Worm (Caenorhabditis elegans): ENCODE measurements around the gene M03A8.3.

Gene M03A8.3

ce11 chrX:6840670-6841308 is 40.9 kb downstream of the M03A8.3 start, which contains the start of the genes glr-6 and asg-2:
TSS of gene glr-6 (minus strand) at chrX:6840720.
TSS of gene asg-2 (plus strand) at chrX:6841258.
- TF ChIP-seq ztf-11 (tag; optimal IDR thresholded peaks at IDR 0.05), result peak in 1 of 2 experiments; percentile 25
- peak; percentile 66 for TF ChIP-seq hpl-2 (GFP tag; optimal IDR thresholded peaks at IDR 0.05)
- peak; percentile 43 for TF ChIP-seq irx-1 (tag; optimal IDR thresholded peaks at IDR 0.05)
- no peak for TF ChIP-seq zag-1 (tag; optimal IDR thresholded peaks at IDR 0.05)
- peak; percentile 64 for TF ChIP-seq dsc-1 (tag; optimal IDR thresholded peaks at IDR 0.05)
- TF ChIP-seq nhr-19 (GFP tag; conservative IDR thresholded peaks at IDR 0.05), result peak; percentile 82
- no peak for TF ChIP-seq pag-3 (tag; optimal IDR thresholded peaks at IDR 0.05; ENCODE audit: borderline replicate concordance, insufficient read depth)
- TF ChIP-seq C34B4.2 (tag; optimal IDR thresholded peaks at IDR 0.05), result no peak
- no peak for TF ChIP-seq mab-9 (GFP tag; IDR thresholded peaks at IDR 0.05)
- TF ChIP-seq lin-35 (GFP tag; optimal IDR thresholded peaks at IDR 0.05), result peak; percentile 63 to 89
- no peak for TF ChIP-seq vab-15 (tag; optimal IDR thresholded peaks at IDR 0.05)
- no peak for TF ChIP-seq nhr-28 (tag; optimal IDR thresholded peaks at IDR 0.05)
- TF ChIP-seq aha-1 (tag; optimal IDR thresholded peaks at IDR 0.05), result no peak
- peak; percentile 89 for TF ChIP-seq lin-14 (GFP tag; optimal IDR thresholded peaks at IDR 0.05)
- TF ChIP-seq unc-86 (tag; optimal IDR thresholded peaks at IDR 0.05), result peak; percentile 44
- TF ChIP-seq lin-15B (tag; optimal IDR thresholded peaks at IDR 0.05), result peak; percentile 86
- no peak for TF ChIP-seq ceh-63 (GFP tag; optimal IDR thresholded peaks at IDR 0.05)
- no peak for TF ChIP-seq zip-4 (GFP tag; optimal IDR thresholded peaks at IDR 0.05)
- TF ChIP-seq nhr-12 (tag; optimal IDR thresholded peaks at IDR 0.05), result no peak
- peak; percentile 77 for TF ChIP-seq fkh-8 (tag; optimal IDR thresholded peaks at IDR 0.05)
- no peak for TF ChIP-seq hlh-17 (GFP tag; optimal IDR thresholded peaks at IDR 0.05; ENCODE audit: borderline replicate concordance)
- TF ChIP-seq mep-1 (tag; optimal IDR thresholded peaks at IDR 0.05), result peak; percentile 91
- TF ChIP-seq snu-23 (GFP tag; optimal IDR thresholded peaks at IDR 0.05), result peak; percentile 87
- peak; percentile 78 for TF ChIP-seq tbx-2 (tag; optimal IDR thresholded peaks at IDR 0.05)
- TF ChIP-seq nhr-84 (tag; optimal IDR thresholded peaks at IDR 0.05), result no peak
- peak; percentile 58 for TF ChIP-seq jun-1 (tag; optimal IDR thresholded peaks at IDR 0.05)
- TF ChIP-seq nhr-47 (tag; optimal IDR thresholded peaks at IDR 0.05), result peak; percentile 84
- TF ChIP-seq ces-1 (GFP tag; optimal IDR thresholded peaks at IDR 0.05), result no peak
- peak; percentile 21 for TF ChIP-seq sox-4 (tag; optimal IDR thresholded peaks at IDR 0.05)
- peak in 1 of 2 experiments; percentile 3 for TF ChIP-seq egl-27 (tag; optimal IDR thresholded peaks at IDR 0.05)
- peak; percentile 93 for TF ChIP-seq xbp-1 (tag; optimal IDR thresholded peaks at IDR 0.05)
- peak; percentile 88 for TF ChIP-seq nhr-85 (tag)
- peak; percentile 79 to 92 for TF ChIP-seq lsy-2 (tag; optimal IDR thresholded peaks at IDR 0.05)
- TF ChIP-seq dpl-1 (GFP tag; optimal IDR thresholded peaks at IDR 0.05), result peak; percentile 67 to 79 (median 75)
- peak; percentile 10 for TF ChIP-seq ztf-4 (tag; optimal IDR thresholded peaks at IDR 0.05)
- peak; percentile 40 for TF ChIP-seq grh-1 (GFP tag; IDR thresholded peaks at IDR 0.05)
- TF ChIP-seq nhr-76 (tag; optimal IDR thresholded peaks at IDR 0.05), result no peak
- TF ChIP-seq lir-3 (tag; optimal IDR thresholded peaks at IDR 0.05; ENCODE audit: poor library complexity), result peak; percentile 40
- peak; percentile 83 for TF ChIP-seq swsn-7 (tag; optimal IDR thresholded peaks at IDR 0.05)
- TF ChIP-seq nhr-20 (tag; optimal IDR thresholded peaks at IDR 0.05), result peak; percentile 86
- peak; percentile 81 for TF ChIP-seq fos-1 (tag; optimal IDR thresholded peaks at IDR 0.05)
- TF ChIP-seq C04F5.9 (tag; optimal IDR thresholded peaks at IDR 0.05), result no peak
- peak in 1 of 2 experiments; percentile 84 for TF ChIP-seq mdl-1 (tag; optimal IDR thresholded peaks at IDR 0.05)
- TF ChIP-seq skn-1 (tag; optimal IDR thresholded peaks at IDR 0.05), result peak; percentile 60
- no peak for TF ChIP-seq unc-30 (tag; optimal IDR thresholded peaks at IDR 0.05)
- peak; percentile 12 for TF ChIP-seq fkh-10 (GFP tag; optimal IDR thresholded peaks at IDR 0.05)
- peak; percentile 37 for TF ChIP-seq F16B12.6 (tag; optimal IDR thresholded peaks at IDR 0.05)
- peak; percentile 72 for TF ChIP-seq unc-130 (tag; optimal IDR thresholded peaks at IDR 0.05)
- TF ChIP-seq elt-2 (tag; optimal IDR thresholded peaks at IDR 0.05), result peak; percentile 27
- peak; percentile 86 for TF ChIP-seq rnt-1 (tag; optimal IDR thresholded peaks at IDR 0.05)
- TF ChIP-seq tlp-1 (tag; optimal IDR thresholded peaks at IDR 0.05), result no peak
- peak; percentile 48 for TF ChIP-seq pax-3 (tag; optimal IDR thresholded peaks at IDR 0.05)
